Worm (Caenorhabditis elegans) whole organism, late embryonic: ENCODE measurements around the gene C17H12.5.

ENCODE experiments used
- ahr-1 ChIP-seq: sonication (generic microtip); optimal IDR thresholded peaks from 2 replicates; lab custom pipeline; 2016; ENCODE audit warnings: missing genetic modification characterization, missing compliant biosample characterization
- ceh-19 ChIP-seq: fragments of 200-800 bp; sonication (Bioruptor generic); optimal IDR thresholded peaks from 2 replicates; lab custom pipeline; 2018; ENCODE audit warnings: mild to moderate bottlenecking, missing genetic modification characterization, missing compliant biosample characterization
- ref-2 ChIP-seq: sonication (generic microtip); optimal IDR thresholded peaks from 2 replicates; lab custom pipeline; 2016; ENCODE audit warnings: missing genetic modification characterization, missing compliant biosample characterization
- unc-42 ChIP-seq: sonication (generic microtip); optimal IDR thresholded peaks from 2 replicates; lab custom pipeline; 2016; ENCODE audit warnings: missing genotype, missing genetic modification characterization, missing compliant biosample characterization

DNA sequence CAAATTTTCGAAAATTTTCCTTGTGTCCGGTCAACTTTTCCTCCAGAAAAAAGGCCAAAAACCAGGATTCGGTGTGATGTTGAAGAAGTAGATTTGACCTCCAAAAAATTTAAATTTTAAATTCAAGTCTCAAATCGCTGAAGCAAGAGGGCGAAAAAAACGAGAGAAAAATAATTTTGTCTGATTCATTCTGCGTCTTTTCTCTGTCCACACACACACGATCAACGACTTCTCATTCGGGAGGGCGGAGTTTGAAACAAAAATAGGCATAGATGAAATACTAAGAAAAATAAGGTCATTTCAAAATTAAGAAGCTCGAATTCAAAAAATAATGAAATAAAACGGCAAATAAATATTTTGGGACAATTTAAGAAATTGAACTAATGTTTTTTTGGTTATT lies 41.8 kb upstream of the C17H12.5 start, which contains the start of gene R13H7.2:
- TF ChIP-seq ref-2 (tag; lab: Kevin White, UChicago) = no peak
- TF ChIP-seq ceh-19 (GFP tag; lab: Kevin White, UChicago) = no peak
- no peak for TF ChIP-seq ahr-1 (tag; lab: Kevin White, UChicago)
- no peak for TF ChIP-seq unc-42 (tag; lab: Kevin White, UChicago)
